Fruit fly (Drosophila melanogaster) whole organism, prepupa: ENCODE measurements around the gene CG11588.

Source experiments
- CG31627 ChIP-seq: fragments of 200-800 bp; sonication (Bioruptor generic); optimal IDR thresholded peaks from 3 replicates; lab custom pipeline; 2016; ENCODE audit warnings: missing biosample characterization, missing genetic modification characterization
- CG6792 ChIP-seq: fragments of 200-800 bp; sonication (Bioruptor generic); optimal IDR thresholded peaks from 3 replicates; lab custom pipeline; 2016; ENCODE audit warnings: missing biosample characterization, missing genetic modification characterization
- CG6854 ChIP-seq: fragments of 200-800 bp; sonication (Bioruptor generic); optimal IDR thresholded peaks from 2 replicates; lab custom pipeline; 2017; ENCODE audit warnings: missing biosample characterization, mild to moderate bottlenecking, missing genetic modification characterization
- Eip75B ChIP-seq: fragments of 200-800 bp; sonication (Bioruptor generic); optimal IDR thresholded peaks from 3 replicates; lab custom pipeline; 2016; ENCODE audit warnings: missing biosample characterization, missing genetic modification characterization
- Eip78C ChIP-seq: fragments of 200-800 bp; sonication (Bioruptor generic); peaks from one replicate; lab custom pipeline; 2016; ENCODE audit warnings: missing biosample characterization, missing genetic modification characterization
- Ets21C ChIP-seq: fragments of 200-800 bp; sonication (Bioruptor generic); optimal IDR thresholded peaks from 3 replicates; lab custom pipeline; 2016; ENCODE audit warnings: missing biosample characterization, missing genetic modification characterization
- OdsH ChIP-seq: fragments of 200-800 bp; sonication (Bioruptor generic); optimal IDR thresholded peaks from 3 replicates; lab custom pipeline; 2016; ENCODE audit warnings: missing biosample characterization, missing genetic modification characterization
- Sox102F ChIP-seq: fragments of 200-800 bp; sonication (Bioruptor generic); optimal IDR thresholded peaks from 2 replicates; lab custom pipeline; 2016; ENCODE audit warnings: missing biosample characterization, mild to moderate bottlenecking, missing genetic modification characterization
- eg ChIP-seq: fragments of 200-800 bp; sonication (Bioruptor generic); IDR thresholded peaks from 3 replicates; pipeline ENCODE4 v1.3.6; 2022; ENCODE audit warnings: missing biosample characterization, missing genetic modification characterization

DNA sequence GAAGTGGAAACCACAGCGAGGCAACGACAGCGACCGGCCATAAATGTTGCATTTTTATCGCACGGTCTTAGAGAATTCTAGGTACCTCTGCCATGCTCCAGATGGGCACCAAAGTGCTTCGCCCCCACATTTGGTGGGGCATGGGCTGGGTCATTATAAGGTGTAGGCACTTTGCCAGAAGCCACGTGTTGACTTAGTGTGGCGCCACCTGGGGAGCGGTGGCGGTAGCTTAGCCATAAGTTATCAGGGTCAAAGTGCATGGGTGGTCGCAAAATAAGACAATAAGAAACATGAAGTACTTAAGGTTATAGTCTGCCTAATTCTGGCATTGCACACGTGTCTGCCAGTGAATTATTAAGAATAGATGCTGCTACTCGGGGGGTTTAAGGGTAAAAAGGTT is 28.5 kb upstream of the CG11588 start:
- TF ChIP-seq CG6792 (GFP tag; lab: Kevin White, UChicago) (no peak), CG31627 (no peak), eg (GFP tag; lab: Robert Waterston, UW) (no peak), OdsH (GFP tag; lab: Kevin White, UChicago) (no peak), Ets21C (GFP tag; lab: Kevin White, UChicago) (no peak), Eip75B (GFP tag; lab: Kevin White, UChicago) (no peak), Eip78C (GFP tag; lab: Kevin White, UChicago) (no peak), Sox102F (GFP tag; lab: Kevin White, UChicago) (no peak), CG6854 (GFP tag; lab: Kevin White, UChicago) (no peak)
